Worm (Caenorhabditis elegans): ENCODE results near the gene ril-2.
A peak's percentile ranks its signal among the peaks of the same experiment; 100 is the strongest.

The ril-2 gene

ce11 chrV:12550036-12550626 lies 48.8 kb downstream of the ril-2 start, which contains the start of gene F45D3.3:
Gene F45D3.3 (minus strand): TSS chrV:12550385.
- peak; percentile 8 for TF ChIP-seq rnt-1 (tag; optimal IDR thresholded peaks at IDR 0.05)
- TF ChIP-seq ztf-4 (tag; optimal IDR thresholded peaks at IDR 0.05), result peak; percentile 47
- TF ChIP-seq hpl-2 (GFP tag; optimal IDR thresholded peaks at IDR 0.05), result no peak
- no peak for TF ChIP-seq skn-1 (tag; optimal IDR thresholded peaks at IDR 0.05)
- TF ChIP-seq dpl-1 (GFP tag; optimal IDR thresholded peaks at IDR 0.05), result no peak
- peak; percentile 46 for TF ChIP-seq lin-14 (GFP tag; optimal IDR thresholded peaks at IDR 0.05)
- no peak for TF ChIP-seq unc-62 (GFP tag; optimal IDR thresholded peaks at IDR 0.05)
- TF ChIP-seq ama-1 (optimal IDR thresholded peaks at IDR 0.05), result peak; percentile 90
- TF ChIP-seq mdl-1 (tag; optimal IDR thresholded peaks at IDR 0.05), result peak in 1 of 2 experiments; percentile 30
- TF ChIP-seq ceh-82 (tag; optimal IDR thresholded peaks at IDR 0.05), result no peak
- TF ChIP-seq lin-35 (GFP tag; optimal IDR thresholded peaks at IDR 0.05), result peak in 1 of 2 experiments; percentile 18
- peak; percentile 46 for TF ChIP-seq nhr-85 (tag)
- TF ChIP-seq unc-30 (tag; optimal IDR thresholded peaks at IDR 0.05), result no peak
- peak; percentile 54 for TF ChIP-seq nhr-71 (tag; optimal IDR thresholded peaks at IDR 0.05)
- peak; percentile 18 for TF ChIP-seq dsc-1 (tag; optimal IDR thresholded peaks at IDR 0.05)
- TF ChIP-seq nhr-11 (tag; optimal IDR thresholded peaks at IDR 0.05), result no peak
- peak; percentile 25 for TF ChIP-seq nhr-19 (GFP tag; conservative IDR thresholded peaks at IDR 0.05)
- TF ChIP-seq blmp-1 (tag; optimal IDR thresholded peaks at IDR 0.05), result peak; percentile 65
- TF ChIP-seq nhr-20 (tag; optimal IDR thresholded peaks at IDR 0.05), result peak; percentile 60
- TF ChIP-seq efl-1 (optimal IDR thresholded peaks at IDR 0.05), result no peak
- peak in 1 of 2 experiments; percentile 85 for TF ChIP-seq efl-1 (GFP tag; optimal IDR thresholded peaks at IDR 0.05 in 1 of 2)
- TF ChIP-seq snu-23 (GFP tag; optimal IDR thresholded peaks at IDR 0.05), result peak; percentile 3
- peak; percentile 4 for TF ChIP-seq mep-1 (tag; optimal IDR thresholded peaks at IDR 0.05)
- peak; percentile 42 for TF ChIP-seq tbx-2 (tag; optimal IDR thresholded peaks at IDR 0.05)
- peak in 1 of 2 experiments; percentile 38 for TF ChIP-seq lsy-2 (tag; optimal IDR thresholded peaks at IDR 0.05)
- peak in 3 of 6 experiments; percentile 1 to 32 (median 8) for TF ChIP-seq elt-3 (tag; optimal IDR thresholded peaks at IDR 0.05)
- no peak for TF ChIP-seq aha-1 (tag; optimal IDR thresholded peaks at IDR 0.05)
- TF ChIP-seq ceh-88 (GFP tag; IDR thresholded peaks at IDR 0.05), result no peak
- peak; percentile 34 for TF ChIP-seq nhr-90 (tag; optimal IDR thresholded peaks at IDR 0.05; ENCODE audit: poor library complexity)

DNA sequence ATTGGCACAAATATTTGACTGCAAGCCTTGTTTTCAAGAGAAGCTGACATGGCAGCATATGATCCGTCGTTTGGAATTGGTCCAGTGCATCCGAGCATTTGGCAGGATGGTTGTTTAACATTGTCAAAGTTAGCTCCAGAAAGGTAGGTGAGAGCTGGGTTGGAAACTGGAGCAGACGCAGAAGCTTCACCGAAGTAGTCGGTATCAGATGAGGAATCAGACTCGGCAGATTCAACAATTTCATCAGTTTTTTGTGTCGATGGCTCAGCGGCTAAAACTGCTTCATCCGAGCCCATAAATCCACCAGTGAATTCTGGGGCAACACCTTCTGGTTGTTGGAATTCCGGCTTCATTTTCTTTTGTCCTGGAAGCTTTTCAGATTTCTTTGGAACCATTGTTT lies 49.4 kb downstream of the ril-2 start:
- TF ChIP-seq efl-1 (optimal IDR thresholded peaks at IDR 0.05) (no peak), efl-1 (GFP tag; optimal IDR thresholded peaks at IDR 0.05 in 1 of 2) (no peak), C04F5.9 (tag; optimal IDR thresholded peaks at IDR 0.05) (no peak), lin-35 (GFP tag; optimal IDR thresholded peaks at IDR 0.05) (no peak), fos-1 (tag; optimal IDR thresholded peaks at IDR 0.05) (no peak), tbx-2 (tag; optimal IDR thresholded peaks at IDR 0.05) (no peak), vab-15 (tag; optimal IDR thresholded peaks at IDR 0.05) (no peak), nhr-237 (tag; optimal IDR thresholded peaks at IDR 0.05) (no peak), unc-86 (tag; optimal IDR thresholded peaks at IDR 0.05) (no peak), nhr-11 (tag; optimal IDR thresholded peaks at IDR 0.05) (no peak), lin-15B (tag; optimal IDR thresholded peaks at IDR 0.05) (no peak), ztf-4 (tag; optimal IDR thresholded peaks at IDR 0.05) (no peak), C34B4.2 (tag; optimal IDR thresholded peaks at IDR 0.05) (no peak), nhr-28 (tag; optimal IDR thresholded peaks at IDR 0.05) (no peak), efl-3 (GFP tag; optimal IDR thresholded peaks at IDR 0.05) (no peak), elt-3 (tag; optimal IDR thresholded peaks at IDR 0.05) (peak in 1 of 6 experiments; percentile 3), nhr-85 (tag) (peak; percentile 59), sox-4 (tag; optimal IDR thresholded peaks at IDR 0.05) (no peak), ama-1 (optimal IDR thresholded peaks at IDR 0.05) (peak; percentile 72), elt-2 (tag; optimal IDR thresholded peaks at IDR 0.05) (no peak), rnt-1 (tag; optimal IDR thresholded peaks at IDR 0.05) (no peak), nhr-20 (tag; optimal IDR thresholded peaks at IDR 0.05) (no peak), snpc-4 (tag; optimal IDR thresholded peaks at IDR 0.05) (no peak), swsn-7 (tag; optimal IDR thresholded peaks at IDR 0.05) (no peak), mab-9 (GFP tag; IDR thresholded peaks at IDR 0.05) (no peak), ceh-90 (tag; optimal IDR thresholded peaks at IDR 0.05) (no peak), mdl-1 (tag; optimal IDR thresholded peaks at IDR 0.05) (peak in 1 of 2 experiments; percentile 13)

All from whole organism, L1 larva.